Fruit fly (Drosophila melanogaster): ENCODE results near the gene FoxK.

Gene FoxK

dm6 chr3L:11119901-11120418, 623 bp downstream of the FoxK start (continued):
- TF ChIP-seq CG2712 (tag; optimal IDR thresholded peaks at IDR 0.05) = no peak
- peak; percentile 57 for TF ChIP-seq CG1233 (GFP tag; optimal IDR thresholded peaks at IDR 0.05)
- TF ChIP-seq CG32772 (GFP tag; IDR thresholded peaks at IDR 0.05) = no peak
- no peak for TF ChIP-seq fu2 (GFP tag; optimal IDR thresholded peaks at IDR 0.05)
- peak; percentile 71 for TF ChIP-seq CG31365 (tag; optimal IDR thresholded peaks at IDR 0.05)
- no peak for TF ChIP-seq bbx (GFP tag; IDR thresholded peaks at IDR 0.05; ENCODE audit: partially characterized antibody)
- peak in 1 of 2 experiments; percentile 44 for TF ChIP-seq tll (GFP tag; optimal IDR thresholded peaks at IDR 0.05)
- no peak for TF ChIP-seq Blimp-1 (GFP tag; optimal IDR thresholded peaks at IDR 0.05)
- TF ChIP-seq Ptx1 (GFP tag; IDR thresholded peaks at IDR 0.05) = no peak
- TF ChIP-seq Adf1 (GFP tag; IDR thresholded peaks at IDR 0.05) = no peak; the same call in 1 of the 2 replicates
- no peak for TF ChIP-seq CG13123 (GFP tag; optimal IDR thresholded peaks at IDR 0.05)
- TF ChIP-seq CG6254 (GFP tag; optimal IDR thresholded peaks at IDR 0.05) = peak; percentile 16
- no peak for TF ChIP-seq toy (GFP tag; IDR thresholded peaks at IDR 0.05)
- TF ChIP-seq Pdp1 (GFP tag; optimal IDR thresholded peaks at IDR 0.05) = peak in 1 of 2 experiments; percentile 100
- TF ChIP-seq Sox100B (GFP tag; optimal IDR thresholded peaks at IDR 0.05) = peak; percentile 10
- TF ChIP-seq ara (GFP tag; IDR thresholded peaks at IDR 0.05) = no peak
- TF ChIP-seq CG12104 (GFP tag; optimal IDR thresholded peaks at IDR 0.05) = no peak
- peak; percentile 29 for TF ChIP-seq Side (GFP tag; optimal IDR thresholded peaks at IDR 0.05)
- TF ChIP-seq hth (optimal IDR thresholded peaks at IDR 0.05) = no peak
- peak; percentile 53 for TF ChIP-seq PHDP (tag; optimal IDR thresholded peaks at IDR 0.05)
- no peak for TF ChIP-seq kay (GFP tag; optimal IDR thresholded peaks at IDR 0.05)
- TF ChIP-seq Six4 (GFP tag; optimal IDR thresholded peaks at IDR 0.05) = no peak
- TF ChIP-seq CG14441 (GFP tag; IDR thresholded peaks at IDR 0.05) = no peak
- TF ChIP-seq pfk (GFP tag; optimal IDR thresholded peaks at IDR 0.05) = peak; percentile 55
- no peak for TF ChIP-seq CG11504 (tag; optimal IDR thresholded peaks at IDR 0.05)
- no peak for TF ChIP-seq CG10565 (GFP tag; optimal IDR thresholded peaks at IDR 0.05)
- TF ChIP-seq zfh1 (GFP tag; IDR thresholded peaks at IDR 0.05) = 0 out of 3 replicates have a peak, but pooled peaks have one; percentile 18
- no peak for TF ChIP-seq ind (GFP tag; optimal IDR thresholded peaks at IDR 0.05)
- no peak for TF ChIP-seq ERR (GFP tag; optimal IDR thresholded peaks at IDR 0.05)
- TF ChIP-seq MBD-R2 (GFP tag; IDR thresholded peaks at IDR 0.05) = no peak
- no peak for TF ChIP-seq exex (tag; optimal IDR thresholded peaks at IDR 0.05)
- no peak for TF ChIP-seq CG3838 (GFP tag; optimal IDR thresholded peaks at IDR 0.05)
- no peak for TF ChIP-seq cas (GFP tag; IDR thresholded peaks at IDR 0.05)
- no peak for TF ChIP-seq pita (GFP tag; optimal IDR thresholded peaks at IDR 0.05)
- no peak for TF ChIP-seq HmgD (GFP tag; optimal IDR thresholded peaks at IDR 0.05)
- TF ChIP-seq Awh (GFP tag; IDR thresholded peaks at IDR 0.05) = no peak; the same call in 1 of the 2 replicates
- TF ChIP-seq crc (GFP tag; optimal IDR thresholded peaks at IDR 0.05) = no peak
- no peak for TF ChIP-seq yki (optimal IDR thresholded peaks at IDR 0.05)
- TF ChIP-seq esg (GFP tag; conservative IDR thresholded peaks at IDR 0.05) = no peak
- TF ChIP-seq CG17385 (GFP tag; optimal IDR thresholded peaks at IDR 0.05) = no peak
- TF ChIP-seq Doc2 (GFP tag; IDR thresholded peaks at IDR 0.05) = no peak
- TF ChIP-seq Opbp (GFP tag; IDR thresholded peaks at IDR 0.05; ENCODE audit: partially characterized antibody) = no peak
- no peak for TF ChIP-seq Ets97D (GFP tag; optimal IDR thresholded peaks at IDR 0.05)
- TF ChIP-seq jing (GFP tag; optimal IDR thresholded peaks at IDR 0.05) = no peak
- no peak for TF ChIP-seq ato (GFP tag; IDR thresholded peaks at IDR 0.05; ENCODE audit: partially characterized antibody)
- no peak for TF ChIP-seq CG7556 (GFP tag; optimal IDR thresholded peaks at IDR 0.05)
- no peak for TF ChIP-seq Dfd (GFP tag; optimal IDR thresholded peaks at IDR 0.05)
- no peak for TF ChIP-seq unc-4 (GFP tag; IDR thresholded peaks at IDR 0.05; ENCODE audit: partially characterized antibody)
- TF ChIP-seq CG9876 (GFP tag; optimal IDR thresholded peaks at IDR 0.05) = no peak
- TF ChIP-seq hbn (GFP tag; IDR thresholded peaks at IDR 0.05; ENCODE audit: partially characterized antibody) = no peak
- TF ChIP-seq CG1792 (GFP tag; optimal IDR thresholded peaks at IDR 0.05) = no peak
